Worm (Caenorhabditis elegans): ENCODE results near the gene acr-24.
"Not testable (repeated sequence)": the region's sequence is repeated elsewhere in the genome, so short reads cannot be mapped to it uniquely, and the experiment has no call there.

DNA sequence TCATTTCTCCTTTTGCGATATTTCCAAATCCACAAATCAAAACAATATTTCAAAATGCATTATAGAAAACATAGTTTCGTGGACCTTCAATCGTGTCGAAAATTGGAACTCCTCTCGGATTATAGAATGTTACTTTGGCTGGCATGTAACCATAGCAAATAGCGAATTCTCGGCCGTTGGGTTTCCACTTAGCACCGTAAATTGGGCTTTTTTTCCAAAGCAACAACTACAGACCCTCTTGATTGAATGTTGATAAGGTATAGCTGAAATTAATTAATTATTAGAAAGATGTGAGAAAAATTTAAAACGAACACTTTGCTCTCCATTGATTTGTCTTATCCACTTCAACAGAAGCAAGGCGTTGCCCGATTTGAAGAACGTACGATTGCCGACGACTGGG, 24.0 kb downstream of the acr-24 start, which contains the start of gene Y73F8A.32:
- not testable (repeated sequence) for TF ChIP-seq nhr-77 (tag; optimal IDR thresholded peaks at IDR 0.05); Y5F2A.4 (GFP tag; optimal IDR thresholded peaks at IDR 0.05); nhr-41 (GFP tag; IDR thresholded peaks at IDR 0.05); zip-11 (GFP tag; IDR thresholded peaks at IDR 0.05); pha-4 (GFP tag; IDR thresholded peaks at IDR 0.05); pha-4 (tag; optimal IDR thresholded peaks at IDR 0.05); unc-62 (GFP tag; optimal IDR thresholded peaks at IDR 0.05 in 1 of 2); unc-62 (tag; optimal IDR thresholded peaks at IDR 0.05); fos-1 (tag; optimal IDR thresholded peaks at IDR 0.05); R02D3.7 (tag; optimal IDR thresholded peaks at IDR 0.05); egl-27 (tag; optimal IDR thresholded peaks at IDR 0.05); lin-15B (tag; optimal IDR thresholded peaks at IDR 0.05); attf-4 (tag; optimal IDR thresholded peaks at IDR 0.05); vab-7 (GFP tag; IDR thresholded peaks at IDR 0.05); unc-39 (tag; optimal IDR thresholded peaks at IDR 0.05)

Measured in whole organism, L4 larva.